Worm (Caenorhabditis elegans): ENCODE results near the gene gfrp-1.

Gene gfrp-1

ce11 chrIV:247494-247893 is 44.1 kb downstream of the gfrp-1 start:
- TF ChIP-seq dao-5 (tag; optimal IDR thresholded peaks at IDR 0.05) (no peak), W03F9.2 (tag; optimal IDR thresholded peaks at IDR 0.05) (no peak), him-1 (tag; optimal IDR thresholded peaks at IDR 0.05) (no peak)

DNA sequence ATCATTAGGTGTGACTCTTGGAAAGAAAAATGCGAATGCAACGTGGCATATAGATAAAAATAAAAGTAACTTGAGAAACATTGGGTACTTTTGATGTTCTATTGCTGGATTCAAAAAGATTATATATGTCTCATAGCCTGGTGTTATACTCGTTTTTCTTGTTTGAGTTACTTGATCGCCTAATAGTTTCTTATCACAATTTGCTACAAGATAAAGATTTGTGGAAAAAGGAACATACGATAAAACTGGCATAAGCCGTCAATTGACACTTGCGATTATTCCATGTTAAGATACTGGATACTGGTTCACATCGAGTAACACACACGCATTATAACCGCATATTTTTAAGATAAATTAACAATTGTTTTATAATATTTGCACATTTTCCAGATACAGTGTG is 49.1 kb downstream of the gfrp-1 start, which contains the start of gene grl-19:
Gene grl-19, minus strand, starts transcription at position 101 of the 400 bp plus-strand sequence.
- no peak for TF ChIP-seq him-1 (tag; optimal IDR thresholded peaks at IDR 0.05)
- TF ChIP-seq W03F9.2 (tag; optimal IDR thresholded peaks at IDR 0.05) = no peak
- no peak for TF ChIP-seq dao-5 (tag; optimal IDR thresholded peaks at IDR 0.05)

Measured in whole organism, L4/young adult.